Worm (Caenorhabditis elegans) whole organism, L4 larva: Measurements from ENCODE around the gene rnf-113.

ENCODE experiments used
- lin-29 ChIP-seq: fragments of 200-800 bp; sonication (Bioruptor generic); IDR thresholded peaks from 2 replicates; pipeline ENCODE4 v1.3.6; 2022; ENCODE audit warnings: missing genetic modification reagents, missing genetic modification characterization, missing compliant biosample characterization
- pqm-1 ChIP-seq: sonication (generic microtip); optimal IDR thresholded peaks from 2 replicates; lab custom pipeline; 2017; ENCODE audit warnings: missing biosample characterization, missing genetic modification characterization

ce11 chrIII:10781553-10781952 is 24.1 kb upstream of the rnf-113 start, which contains the start of gene ptr-19:
- no peak for TF ChIP-seq lin-29 (GFP tag; lab: Robert Waterston, UW)
- TF ChIP-seq pqm-1, result no peak
